Fruit fly (Drosophila melanogaster) S2 (cell line): ENCODE data around the gene CG9498.

Experiments
- CG8478 ChIP-seq: fragments of >200 bp; optimal IDR thresholded peaks from 2 replicates; lab custom pipeline; 2018
- CTCF ChIP-seq, 2 experiments: fragments of >200 bp; optimal IDR thresholded peaks; 2 replicates each; lab custom pipeline; 2018

dm6 chr2L:6372088-6372487, 21.3 kb upstream of the CG9498 start, which contains the start of gene slam:
- TF ChIP-seq CTCF (optimal IDR thresholded peaks at IDR 0.05; lab: Kevin White, UChicago): no peak
- TF ChIP-seq CG8478 (lab: Kevin White, UChicago): no peak
